Fruit fly (Drosophila melanogaster) whole organism, wandering third instar larva: Measurements from ENCODE around the gene Helz.

Source experiments
- Abd-B ChIP-seq: fragments of >200 bp; optimal IDR thresholded peaks from 2 replicates; lab custom pipeline; 2017; ENCODE audit warnings: missing biosample characterization, missing genetic modification characterization
- CG32264 ChIP-seq: fragments of 200-800 bp; sonication (Bioruptor generic); optimal IDR thresholded peaks from 2 replicates; lab custom pipeline; 2016; ENCODE audit warnings: missing biosample characterization, missing genetic modification characterization
- CG9705 ChIP-seq: fragments of 200-800 bp; sonication (Bioruptor generic); optimal IDR thresholded peaks from 2 replicates; lab custom pipeline; 2018; ENCODE audit warnings: missing biosample characterization, mild to moderate bottlenecking, missing genetic modification characterization
- CrebA ChIP-seq: fragments of 200-800 bp; sonication (Bioruptor generic); optimal IDR thresholded peaks from 2 replicates; lab custom pipeline; 2016; ENCODE audit warnings: missing biosample characterization, mild to moderate bottlenecking, missing genetic modification characterization, borderline replicate concordance
- Dfd ChIP-seq: fragments of >200 bp; optimal IDR thresholded peaks from 2 replicates; lab custom pipeline; 2017; ENCODE audit warnings: missing biosample characterization, missing genetic modification characterization
- Dif ChIP-seq: fragments of 200-275, 200-300 bp; sonication (Bioruptor generic); optimal IDR thresholded peaks from 2 replicates; lab custom pipeline; 2018; ENCODE audit warnings: missing biosample characterization, missing genetic modification characterization; ENCODE audit not compliant: partially characterized antibody
- GATAd ChIP-seq: sonication (Bioruptor generic); optimal IDR thresholded peaks from 2 replicates; lab custom pipeline; 2016; ENCODE audit warnings: missing biosample characterization, missing genetic modification characterization
- HLH106 ChIP-seq: fragments of 200-800 bp; optimal IDR thresholded peaks from 3 replicates; lab custom pipeline; 2019; ENCODE audit warnings: missing biosample characterization, mild to moderate bottlenecking, missing genetic modification characterization, moderate library complexity
- Hnf4 ChIP-seq: fragments of 200-800 bp; sonication (Bioruptor generic); optimal IDR thresholded peaks from 2 replicates; lab custom pipeline; 2016; ENCODE audit warnings: missing biosample characterization, mild to moderate bottlenecking, missing genetic modification characterization
- Hr83 ChIP-seq: fragments of 200-300 bp; sonication (Bioruptor generic); optimal IDR thresholded peaks from 2 replicates; lab custom pipeline; 2016; ENCODE audit warnings: missing biosample characterization, mild to moderate bottlenecking, missing genetic modification characterization, moderate library complexity; ENCODE audit not compliant: poor library complexity, severe bottlenecking
- Jra ChIP-seq: sonication (Bioruptor generic); optimal IDR thresholded peaks from 2 replicates; lab custom pipeline; 2016; ENCODE audit warnings: missing biosample characterization, missing genetic modification characterization
- Myc ChIP-seq: fragments of >200 bp; optimal IDR thresholded peaks from 2 replicates; lab custom pipeline; 2017
- OdsH ChIP-seq: fragments of 200-800 bp; sonication (Bioruptor generic); optimal IDR thresholded peaks from 2 replicates; lab custom pipeline; 2016; ENCODE audit warnings: missing biosample characterization, mild to moderate bottlenecking, missing genetic modification characterization
- Rel ChIP-seq, 2 experiments: fragments of 200-800 bp; sonication (Bioruptor generic) in 1 of 2; optimal IDR thresholded peaks; 2 replicates in 1 of 2; 3 replicates in 1 of 2; lab custom pipeline; 2016 to 2019; ENCODE audit warnings: mild to moderate bottlenecking in 2 of 2, missing biosample characterization in 2 of 2, missing genetic modification characterization in 2 of 2, moderate library complexity in 1 of 2
- Sp1 ChIP-seq: fragments of 200-800 bp; sonication (Bioruptor generic); optimal IDR thresholded peaks from 3 replicates; lab custom pipeline; 2019; ENCODE audit warnings: missing biosample characterization, mild to moderate bottlenecking, missing genetic modification characterization, moderate library complexity
- Vsx2 ChIP-seq: fragments of 200-300, 225-300 bp; sonication (Bioruptor generic); optimal IDR thresholded peaks from 2 replicates; lab custom pipeline; 2018; ENCODE audit warnings: missing biosample characterization, missing genetic modification characterization; ENCODE audit not compliant: partially characterized antibody
- dl ChIP-seq, 2 experiments: fragments of 175-275, 200-275 bp in 1 of 2; fragments of 200-275 bp in 1 of 2; sonication (Bioruptor generic); optimal IDR thresholded peaks; lab custom pipeline; 2018; ENCODE audit warnings: mild to moderate bottlenecking in 2 of 2, missing biosample characterization in 2 of 2, missing genetic modification characterization in 2 of 2, moderate library complexity in 2 of 2; ENCODE audit not compliant: partially characterized antibody in 2 of 2, insufficient read depth in 1 of 2
- dmrt93B ChIP-seq: fragments of 200-800 bp; sonication (Bioruptor generic); optimal IDR thresholded peaks from 2 replicates; lab custom pipeline; 2018; ENCODE audit warnings: missing biosample characterization, mild to moderate bottlenecking, missing genetic modification characterization
- dsf ChIP-seq: sonication (Bioruptor generic); optimal IDR thresholded peaks from 2 replicates; lab custom pipeline; 2016; ENCODE audit warnings: missing biosample characterization, missing genetic modification characterization, borderline replicate concordance
- ey ChIP-seq: fragments of 200-800 bp; sonication (Bioruptor generic); optimal IDR thresholded peaks from 2 replicates; lab custom pipeline; 2016; ENCODE audit warnings: missing biosample characterization, missing genetic modification characterization
- foxo ChIP-seq, 2 experiments: fragments of 200-800 bp; sonication (Bioruptor generic); optimal IDR thresholded peaks; 2 replicates in 1 of 2; 3 replicates in 1 of 2; lab custom pipeline; 2016 to 2017; ENCODE audit warnings: missing biosample characterization in 2 of 2, missing genetic modification characterization in 2 of 2
- fru ChIP-seq: fragments of 200-800 bp; sonication (Bioruptor generic); optimal IDR thresholded peaks from 3 replicates; lab custom pipeline; 2016; ENCODE audit warnings: missing biosample characterization, mild to moderate bottlenecking, missing genetic modification characterization
- h ChIP-seq: fragments of 200-800 bp; sonication (Bioruptor generic); optimal IDR thresholded peaks from 3 replicates; lab custom pipeline; 2016; ENCODE audit warnings: missing biosample characterization, mild to moderate bottlenecking, missing genetic modification characterization
- pan ChIP-seq: fragments of >200 bp; optimal IDR thresholded peaks from 2 replicates; lab custom pipeline; 2017
- psq ChIP-seq: fragments of 200-800 bp; sonication (Bioruptor generic); optimal IDR thresholded peaks from 3 replicates; lab custom pipeline; 2017; ENCODE audit warnings: missing biosample characterization, mild to moderate bottlenecking, missing genetic modification characterization, moderate library complexity
- rgr ChIP-seq: fragments of 200-800 bp; sonication (Bioruptor generic); optimal IDR thresholded peaks from 3 replicates; lab custom pipeline; 2016; ENCODE audit warnings: missing biosample characterization, mild to moderate bottlenecking, missing genetic modification characterization
- sv ChIP-seq: fragments of 200-800 bp; sonication (Bioruptor generic); optimal IDR thresholded peaks from 3 replicates; lab custom pipeline; 2016; ENCODE audit warnings: missing biosample characterization, missing genetic modification characterization
- usp ChIP-seq: fragments of >200 bp; optimal IDR thresholded peaks from 2 replicates; lab custom pipeline; 2017; ENCODE audit warnings: missing biosample characterization, missing genetic modification characterization
- woc ChIP-seq: sonication (Bioruptor generic); optimal IDR thresholded peaks from 2 replicates; lab custom pipeline; 2016; ENCODE audit warnings: missing biosample characterization, mild to moderate bottlenecking, missing genetic modification characterization

Gene Helz

dm6 chr3L:14775711-14776660 lies 13.7 kb upstream of the Helz start, which contains the start of gene mop:
Gene mop, minus strand, starts transcription at chr3L:14776129.
- TF ChIP-seq CrebA (GFP tag; lab: Kevin White, UChicago) (no peak), woc (GFP tag; lab: Kevin White, UChicago) (no peak), sv (peak; percentile 19), Rel (GFP tag; optimal IDR thresholded peaks at IDR 0.05; lab: Kevin White, UChicago) (no peak), Rel (tag; optimal IDR thresholded peaks at IDR 0.05; lab: Kevin White, UChicago) (peak; percentile 1), Hr83 (GFP tag; lab: Kevin White, UChicago) (no peak), usp (no peak)

DNA sequence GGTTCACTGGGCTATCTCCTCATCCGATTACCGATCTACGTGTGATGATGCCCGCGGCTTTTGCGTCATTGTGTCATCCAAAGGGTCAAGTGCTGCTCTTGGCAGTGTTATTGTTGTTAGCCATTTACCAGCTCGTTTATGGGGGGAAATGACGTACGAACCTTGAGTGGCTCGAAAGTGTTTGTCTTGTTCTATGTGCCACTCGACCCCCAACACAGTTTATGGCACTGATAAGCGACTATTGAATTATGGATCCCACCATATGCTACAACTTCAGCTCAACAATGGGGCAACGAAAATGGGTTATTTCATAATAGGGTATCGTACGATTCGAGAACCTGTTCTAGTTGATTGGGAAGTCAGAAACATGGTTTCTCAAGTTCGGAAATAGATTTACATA lies 10.4 kb upstream of the Helz start:
- no peak for TF ChIP-seq pan (lab: Kevin White, UChicago)
- no peak for TF ChIP-seq ey
- no peak for TF ChIP-seq foxo (GFP tag; optimal IDR thresholded peaks at IDR 0.05; lab: Kevin White, UChicago)
- TF ChIP-seq h, result no peak
- TF ChIP-seq Dif (GFP tag; lab: Kevin White, UChicago), result no peak
- TF ChIP-seq CG32264 (GFP tag; lab: Kevin White, UChicago), result no peak
- TF ChIP-seq Dfd (GFP tag; lab: Kevin White, UChicago), result no peak
- no peak for TF ChIP-seq rgr (GFP tag; lab: Kevin White, UChicago)
- TF ChIP-seq Hr83 (GFP tag; lab: Kevin White, UChicago), result no peak
- TF ChIP-seq OdsH, result no peak
- no peak for TF ChIP-seq Abd-B (GFP tag; lab: Kevin White, UChicago)
- TF ChIP-seq HLH106, result no peak
- TF ChIP-seq Myc (lab: Kevin White, UChicago), result no peak

- TF ChIP-seq rgr (GFP tag; lab: Kevin White, UChicago) (peak; percentile 29), Abd-B (GFP tag; lab: Kevin White, UChicago) (no peak)
Observed at dm6 chr3L:14780187-14780586, 9.5 kb upstream of the Helz start.

- TF ChIP-seq Vsx2 (no peak), Dfd (GFP tag; lab: Kevin White, UChicago) (no peak), h (peak; percentile 14), Rel (GFP tag; optimal IDR thresholded peaks at IDR 0.05; lab: Kevin White, UChicago) (peak; percentile 58), Rel (tag; optimal IDR thresholded peaks at IDR 0.05; lab: Kevin White, UChicago) (peak; percentile 41), Myc (lab: Kevin White, UChicago) (no peak), dmrt93B (GFP tag; lab: Kevin White, UChicago) (peak; percentile 35), psq (GFP tag; lab: Kevin White, UChicago) (peak; percentile 63), Jra (GFP tag; lab: Kevin White, UChicago) (no peak), Dif (GFP tag; lab: Kevin White, UChicago) (peak; percentile 61), foxo (GFP tag; optimal IDR thresholded peaks at IDR 0.05; lab: Kevin White, UChicago) (peak in 1 of 2 experiments; percentile 36), GATAd (GFP tag; lab: Kevin White, UChicago) (no peak), dl (GFP tag; optimal IDR thresholded peaks at IDR 0.05; lab: Kevin White, UChicago; ENCODE audit: insufficient read depth in 1 of 2, partially characterized antibody in 2 of 2) (peak in 1 of 2 experiments; percentile 65), Sp1 (GFP tag; lab: Kevin White, UChicago) (peak; percentile 65), OdsH (peak; percentile 20), pan (lab: Kevin White, UChicago) (no peak), dsf (GFP tag; lab: Kevin White, UChicago) (no peak), fru (GFP tag; lab: Kevin White, UChicago) (peak; percentile 7), Hnf4 (GFP tag; lab: Kevin White, UChicago) (peak; percentile 36), CG9705 (GFP tag; lab: Kevin White, UChicago) (peak; percentile 19), woc (GFP tag; lab: Kevin White, UChicago) (peak; percentile 55), Hr83 (GFP tag; lab: Kevin White, UChicago) (peak; percentile 66), sv (peak; percentile 30)
Observed at dm6 chr3L:14781082-14781862, 8.5 kb upstream of the Helz start.
